Worm (Caenorhabditis elegans) whole organism, late embryonic: Measurements from ENCODE around the gene nlp-41.

ENCODE experiments used
- C08G9.2 ChIP-seq: sonication (generic microtip); optimal IDR thresholded peaks from 2 replicates; lab custom pipeline; 2016; ENCODE audit warnings: mild to moderate bottlenecking, missing genetic modification characterization, moderate library complexity, missing compliant biosample characterization
- C38D4.7 ChIP-seq: fragments of 200-800 bp; sonication (Bioruptor generic); optimal IDR thresholded peaks from 2 replicates; lab custom pipeline; 2018; ENCODE audit warnings: mild to moderate bottlenecking, missing genetic modification characterization, moderate library complexity, missing compliant biosample characterization
- F13H6.1 ChIP-seq: sonication (generic microtip); optimal IDR thresholded peaks from 2 replicates; lab custom pipeline; 2016; ENCODE audit warnings: missing genetic modification characterization, missing compliant biosample characterization
- K09A11.1 ChIP-seq: sonication (generic microtip); optimal IDR thresholded peaks from 2 replicates; lab custom pipeline; 2017; ENCODE audit warnings: antibody characterized with exemption, mild to moderate bottlenecking, missing genetic modification characterization, missing compliant biosample characterization; ENCODE audit not compliant: insufficient read depth
- T23F11.4 ChIP-seq: fragments of 200-800 bp; sonication (Bioruptor generic); optimal IDR thresholded peaks from 2 replicates; lab custom pipeline; 2018; ENCODE audit warnings: mild to moderate bottlenecking, missing genetic modification characterization, missing compliant biosample characterization
- Y22D7AL.16 ChIP-seq: sonication (generic microtip); optimal IDR thresholded peaks from 2 replicates; lab custom pipeline; 2016; ENCODE audit warnings: missing genetic modification characterization, missing compliant biosample characterization
- ahr-1 ChIP-seq: sonication (generic microtip); optimal IDR thresholded peaks from 2 replicates; lab custom pipeline; 2016; ENCODE audit warnings: missing genetic modification characterization, missing compliant biosample characterization
- ceh-14 ChIP-seq: sonication (generic microtip); optimal IDR thresholded peaks from 2 replicates; lab custom pipeline; 2016; ENCODE audit warnings: missing genotype, missing genetic modification characterization, missing compliant biosample characterization
- ceh-18 ChIP-seq: sonication (generic microtip); optimal IDR thresholded peaks from 2 replicates; lab custom pipeline; 2016; ENCODE audit warnings: missing genetic modification characterization, missing compliant biosample characterization
- ceh-2 ChIP-seq: sonication (generic microtip); optimal IDR thresholded peaks from 2 replicates; lab custom pipeline; 2016; ENCODE audit warnings: missing genotype, missing genetic modification characterization, missing compliant biosample characterization
- ceh-30 ChIP-seq: fragments of 150-350 bp; optimal IDR thresholded peaks from 2 replicates; lab custom pipeline; 2014; ENCODE audit warnings: missing biosample characterization, missing genetic modification characterization
- ceh-31 ChIP-seq: sonication (generic microtip); optimal IDR thresholded peaks from 2 replicates; lab custom pipeline; 2016; ENCODE audit warnings: missing genetic modification characterization, missing compliant biosample characterization
- ceh-34 ChIP-seq: sonication (generic microtip); optimal IDR thresholded peaks from 2 replicates; lab custom pipeline; 2016; ENCODE audit warnings: mild to moderate bottlenecking, missing genetic modification characterization, missing compliant biosample characterization
- ceh-6 ChIP-seq: fragments of 200-800 bp; sonication (Bioruptor generic); optimal IDR thresholded peaks from 2 replicates; lab custom pipeline; 2018; ENCODE audit warnings: mild to moderate bottlenecking, missing genetic modification characterization, missing compliant biosample characterization
- ceh-9 ChIP-seq: sonication (generic microtip); optimal IDR thresholded peaks from 2 replicates; lab custom pipeline; 2016; ENCODE audit warnings: mild to moderate bottlenecking, missing genetic modification characterization, inconsistent platforms, missing compliant biosample characterization
- dmd-4 ChIP-seq: sonication (generic microtip); optimal IDR thresholded peaks from 2 replicates; lab custom pipeline; 2016; ENCODE audit warnings: borderline replicate concordance, missing genetic modification characterization, missing compliant biosample characterization
- elt-2 ChIP-seq: sonication (generic microtip); optimal IDR thresholded peaks from 2 replicates; lab custom pipeline; 2016; ENCODE audit warnings: missing genetic modification reagents, missing genetic modification characterization, missing compliant biosample characterization
- elt-4 ChIP-seq: sonication (generic microtip); optimal IDR thresholded peaks from 2 replicates; lab custom pipeline; 2016; ENCODE audit warnings: missing genetic modification characterization, missing compliant biosample characterization
- ets-4 ChIP-seq: sonication (generic microtip); optimal IDR thresholded peaks from 2 replicates; lab custom pipeline; 2016; ENCODE audit warnings: missing genetic modification characterization, missing compliant biosample characterization
- eyg-1 ChIP-seq: sonication (generic microtip); optimal IDR thresholded peaks from 2 replicates; lab custom pipeline; 2016; ENCODE audit warnings: missing genotype, missing genetic modification characterization, missing compliant biosample characterization
- fkh-10 ChIP-seq: fragments of 150-350 bp; optimal IDR thresholded peaks from 2 replicates; lab custom pipeline; 2014; ENCODE audit warnings: missing biosample characterization, missing genetic modification reagents, missing genetic modification characterization
- fkh-6 ChIP-seq: sonication (generic microtip); optimal IDR thresholded peaks from 2 replicates; lab custom pipeline; 2016; ENCODE audit warnings: missing genetic modification characterization, missing compliant biosample characterization
- gmeb-2 ChIP-seq: sonication (generic microtip); optimal IDR thresholded peaks from 2 replicates; lab custom pipeline; 2016; ENCODE audit warnings: missing genetic modification characterization, inconsistent platforms, missing compliant biosample characterization
- hlh-13 ChIP-seq: fragments of 200-800 bp; sonication (Bioruptor generic); optimal IDR thresholded peaks from 2 replicates; lab custom pipeline; 2018; ENCODE audit warnings: mild to moderate bottlenecking, missing genetic modification characterization, missing compliant biosample characterization
- hlh-15 ChIP-seq: sonication (generic microtip); optimal IDR thresholded peaks from 2 replicates; lab custom pipeline; 2016; ENCODE audit warnings: missing genetic modification characterization, missing compliant biosample characterization
- hlh-30 ChIP-seq: sonication (generic microtip); optimal IDR thresholded peaks from 2 replicates; lab custom pipeline; 2017; ENCODE audit warnings: antibody characterized with exemption, missing genetic modification characterization, missing compliant biosample characterization; ENCODE audit not compliant: insufficient read depth
- hlh-6 ChIP-seq: sonication (generic microtip); optimal IDR thresholded peaks from 2 replicates; lab custom pipeline; 2016; ENCODE audit warnings: missing genotype, missing genetic modification characterization, missing compliant biosample characterization
- lin-11 ChIP-seq: fragments of 200-800 bp; sonication (Bioruptor generic); optimal IDR thresholded peaks from 2 replicates; lab custom pipeline; 2018; ENCODE audit warnings: mild to moderate bottlenecking, missing genetic modification characterization, missing compliant biosample characterization
- madf-2 ChIP-seq: sonication (generic microtip); optimal IDR thresholded peaks from 2 replicates; lab custom pipeline; 2017; ENCODE audit warnings: missing genetic modification characterization, missing compliant biosample characterization
- mec-3 ChIP-seq: sonication (generic microtip); optimal IDR thresholded peaks from 2 replicates; lab custom pipeline; 2016; ENCODE audit warnings: borderline replicate concordance, missing genetic modification characterization, missing compliant biosample characterization
- nhr-11 ChIP-seq: fragments of 150-350 bp; optimal IDR thresholded peaks from 2 replicates; lab custom pipeline; 2014; ENCODE audit warnings: missing biosample characterization, missing genetic modification characterization
- npax-4 ChIP-seq: sonication (generic microtip); optimal IDR thresholded peaks from 2 replicates; lab custom pipeline; 2016; ENCODE audit warnings: missing genetic modification characterization, missing compliant biosample characterization
- odd-2 ChIP-seq: sonication (generic microtip); optimal IDR thresholded peaks from 2 replicates; lab custom pipeline; 2017; ENCODE audit warnings: antibody characterized with exemption, mild to moderate bottlenecking, missing genetic modification characterization, missing compliant biosample characterization
- pag-3 ChIP-seq: sonication (generic microtip); optimal IDR thresholded peaks from 2 replicates; lab custom pipeline; 2016; ENCODE audit warnings: missing compliant biosample characterization, missing genetic modification characterization, borderline replicate concordance
- pat-9 ChIP-seq: fragments of 200-800 bp; sonication (Bioruptor generic); optimal IDR thresholded peaks from 2 replicates; lab custom pipeline; 2018; ENCODE audit warnings: mild to moderate bottlenecking, missing genetic modification characterization, moderate library complexity, missing compliant biosample characterization
- pax-1 ChIP-seq: fragments of 150-350 bp; optimal IDR thresholded peaks from 2 replicates; lab custom pipeline; 2014; ENCODE audit warnings: missing biosample characterization, missing genetic modification characterization
- pha-2 ChIP-seq: sonication (generic microtip); optimal IDR thresholded peaks from 2 replicates; lab custom pipeline; 2017; ENCODE audit warnings: mild to moderate bottlenecking, missing genetic modification characterization, missing compliant biosample characterization
- pha-4 ChIP-seq: fragments of 150-350 bp; optimal IDR thresholded peaks from 2 replicates; lab custom pipeline; 2018; ENCODE audit warnings: missing biosample characterization, missing genetic modification reagents, missing genetic modification characterization
- pqm-1 ChIP-seq: sonication (generic microtip); optimal IDR thresholded peaks from 2 replicates; lab custom pipeline; 2016; ENCODE audit warnings: missing genetic modification characterization, missing compliant biosample characterization
- pros-1 ChIP-seq: fragments of 150-350 bp; optimal IDR thresholded peaks from 2 replicates; lab custom pipeline; 2014; ENCODE audit warnings: missing biosample characterization, missing genetic modification reagents, missing genetic modification characterization
- ref-2 ChIP-seq: sonication (generic microtip); optimal IDR thresholded peaks from 2 replicates; lab custom pipeline; 2016; ENCODE audit warnings: missing genetic modification characterization, missing compliant biosample characterization
- sdc-2 ChIP-seq: sonication (generic microtip); optimal IDR thresholded peaks from 2 replicates; lab custom pipeline; 2016; ENCODE audit warnings: missing genotype, missing genetic modification characterization, missing compliant biosample characterization
- sox-2 ChIP-seq: fragments of 200-800 bp; sonication (Bioruptor generic); IDR thresholded peaks from 2 replicates; pipeline ENCODE4 v1.3.6; 2022; ENCODE audit warnings: missing genetic modification reagents, missing genetic modification characterization, missing compliant biosample characterization
- sox-4 ChIP-seq: sonication (generic microtip); optimal IDR thresholded peaks from 2 replicates; lab custom pipeline; 2017; ENCODE audit warnings: mild to moderate bottlenecking, missing genetic modification characterization, inconsistent platforms, missing compliant biosample characterization
- syd-9 ChIP-seq: sonication (generic microtip); optimal IDR thresholded peaks from 2 replicates; lab custom pipeline; 2016; ENCODE audit warnings: mild to moderate bottlenecking, missing genetic modification characterization, moderate library complexity, missing compliant biosample characterization
- tbx-2 ChIP-seq: sonication (generic microtip); optimal IDR thresholded peaks from 2 replicates; lab custom pipeline; 2016; ENCODE audit warnings: missing genetic modification characterization, missing compliant biosample characterization
- tbx-7 ChIP-seq: sonication (generic microtip); optimal IDR thresholded peaks from 2 replicates; lab custom pipeline; 2016; ENCODE audit warnings: missing genotype, missing genetic modification characterization, missing compliant biosample characterization
- unc-3 ChIP-seq, 2 experiments: fragments of 200-800 bp in 1 of 2; sonication (Bioruptor generic) in 1 of 2; sonication (generic microtip) in 1 of 2; conservative IDR thresholded peaks in 1 of 2; optimal IDR thresholded peaks in 1 of 2; 2 replicates each; pipeline versions ENCODE4 v1.3.6 to Lab custom; 2016 to 2022; ENCODE audit warnings: missing compliant biosample characterization in 2 of 2, missing genetic modification characterization in 2 of 2, missing genetic modification reagents in 1 of 2
- unc-55 ChIP-seq: sonication (generic microtip); optimal IDR thresholded peaks from 2 replicates; lab custom pipeline; 2017; ENCODE audit warnings: missing biosample characterization, missing genetic modification reagents, missing genetic modification characterization
- unc-86 ChIP-seq: sonication (generic microtip); optimal IDR thresholded peaks from 2 replicates; lab custom pipeline; 2016; ENCODE audit warnings: missing genetic modification characterization, missing compliant biosample characterization
- zip-5 ChIP-seq: sonication (generic microtip); optimal IDR thresholded peaks from 2 replicates; lab custom pipeline; 2016; ENCODE audit warnings: missing genetic modification characterization, missing compliant biosample characterization
- ztf-16 ChIP-seq: sonication (generic microtip); optimal IDR thresholded peaks from 2 replicates; lab custom pipeline; 2017; ENCODE audit warnings: missing genetic modification characterization, missing compliant biosample characterization

The nlp-41 gene

DNA sequence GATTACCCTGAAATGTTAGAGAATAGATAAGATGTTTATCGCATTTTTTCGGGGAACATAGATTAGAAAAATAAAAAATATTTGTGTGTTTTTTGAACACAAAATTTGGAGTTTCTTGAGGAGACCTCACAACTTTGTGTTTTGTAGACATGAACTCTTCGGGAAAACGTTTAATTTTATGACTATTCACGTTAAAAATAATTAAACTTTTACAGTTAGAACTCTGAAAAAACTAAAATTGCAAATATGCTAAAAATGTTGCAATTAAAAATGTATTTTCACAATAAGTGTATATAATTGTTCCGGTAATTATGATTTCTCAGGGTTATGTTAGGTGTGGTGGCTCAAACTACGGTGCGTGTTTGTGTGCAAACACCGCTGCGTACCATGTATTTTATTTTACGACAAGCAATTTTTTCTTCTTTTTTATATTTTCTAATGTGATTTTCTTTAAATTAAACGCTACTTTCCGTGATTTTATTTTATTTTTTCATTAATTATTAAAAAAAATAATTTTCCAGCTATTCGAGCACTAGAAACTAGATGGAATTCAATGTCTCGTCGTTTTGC, 22.4 kb upstream of the nlp-41 start, which contains the start of the genes F57C2.5 and spat-1:
F57C2.5 (minus strand) TSS at position 7 of the 570 bp plus-strand sequence.
spat-1 (plus strand) TSS at position 520 of the 570 bp plus-strand sequence.
- TF ChIP-seq mec-3 (tag; lab: Kevin White, UChicago) (peak; percentile 73), unc-3 (GFP tag; conservative IDR thresholded peaks at IDR 0.05; lab: Robert Waterston, UW) (no peak), unc-3 (tag; optimal IDR thresholded peaks at IDR 0.05; lab: Kevin White, UChicago) (peak; percentile 74), hlh-13 (GFP tag; lab: Kevin White, UChicago) (no peak), odd-2 (tag; lab: Kevin White, UChicago) (no peak), ceh-34 (peak; percentile 80), gmeb-2 (no peak), sox-4 (tag; lab: Kevin White, UChicago) (no peak), nhr-11 (tag; lab: Kevin White, UChicago) (no peak), elt-4 (tag; lab: Kevin White, UChicago) (no peak), sdc-2 (tag; lab: Kevin White, UChicago) (peak; percentile 21), fkh-6 (peak; percentile 73), pha-2 (tag; lab: Kevin White, UChicago) (peak; percentile 61), lin-11 (tag; lab: Kevin White, UChicago) (no peak), madf-2 (peak; percentile 6), ceh-18 (tag; lab: Kevin White, UChicago) (peak; percentile 70), tbx-2 (peak; percentile 95), dmd-4 (tag; lab: Kevin White, UChicago) (peak; percentile 56), K09A11.1 (tag; lab: Kevin White, UChicago) (no peak), unc-55 (GFP tag; lab: Kevin White, UChicago) (no peak), hlh-15 (tag; lab: Kevin White, UChicago) (peak; percentile 79), F13H6.1 (tag; lab: Kevin White, UChicago) (peak; percentile 92), syd-9 (peak; percentile 58), ceh-2 (tag; lab: Kevin White, UChicago) (peak; percentile 96), zip-5 (tag; lab: Kevin White, UChicago) (peak; percentile 96), pha-4 (tag; lab: Kevin White, UChicago) (no peak), unc-86 (tag; lab: Kevin White, UChicago) (peak; percentile 81), hlh-30 (no peak), ztf-16 (tag; lab: Kevin White, UChicago) (peak; percentile 80), ahr-1 (tag; lab: Kevin White, UChicago) (peak; percentile 96), T23F11.4 (GFP tag; lab: Kevin White, UChicago) (no peak), hlh-6 (tag; lab: Kevin White, UChicago) (peak; percentile 6), pros-1 (tag; lab: Kevin White, UChicago) (no peak), ceh-9 (tag; lab: Kevin White, UChicago) (no peak), ets-4 (tag; lab: Kevin White, UChicago) (peak; percentile 97), pag-3 (peak; percentile 79), eyg-1 (tag; lab: Kevin White, UChicago) (peak; percentile 8), tbx-7 (peak; percentile 94), elt-2 (tag; lab: Kevin White, UChicago) (peak; percentile 90), ceh-31 (peak; percentile 99), pqm-1 (tag; lab: Kevin White, UChicago) (peak; percentile 91), ceh-6 (GFP tag; lab: Kevin White, UChicago) (no peak), ceh-14 (tag; lab: Kevin White, UChicago) (peak; percentile 97), C38D4.7 (no peak), Y22D7AL.16 (no peak), fkh-10 (GFP tag; lab: Kevin White, UChicago) (no peak), ceh-30 (tag; lab: Kevin White, UChicago) (no peak), pax-1 (tag; lab: Kevin White, UChicago) (no peak), pat-9 (no peak), sox-2 (GFP tag; lab: Robert Waterston, UW) (no peak), ref-2 (tag; lab: Kevin White, UChicago) (peak; percentile 96), C08G9.2 (tag; lab: Kevin White, UChicago) (peak; percentile 94), npax-4 (tag; lab: Kevin White, UChicago) (peak; percentile 19)
